Fruit fly (Drosophila melanogaster): ENCODE results near the gene CG6793.

dm6 chr3L:12027929-12028328 is 14.3 kb upstream of the CG6793 start:
- no peak for TF ChIP-seq N (GFP tag; optimal IDR thresholded peaks at IDR 0.05)
- no peak for TF ChIP-seq CG9705 (GFP tag; optimal IDR thresholded peaks at IDR 0.05)

Measured in whole organism, wandering third instar larva.